Fruit fly (Drosophila melanogaster) whole organism, pupa: ENCODE measurements around the gene Ktch.

Experiments
- CG10348 ChIP-seq: fragments of 200-800 bp; sonication (Bioruptor generic); IDR thresholded peaks from 2 replicates; pipeline ENCODE4 v1.3.6; 2022; ENCODE audit warnings: missing biosample characterization, missing genetic modification characterization
- CG15710 ChIP-seq: fragments of 200-800 bp; sonication (Bioruptor generic); optimal IDR thresholded peaks from 2 replicates; lab custom pipeline; 2018; ENCODE audit warnings: missing biosample characterization, mild to moderate bottlenecking, missing genetic modification characterization, moderate library complexity
- CG32121 ChIP-seq: fragments of 200-800 bp; sonication (Bioruptor generic); IDR thresholded peaks from 2 replicates; pipeline ENCODE4 v1.3.6; 2022; ENCODE audit warnings: missing biosample characterization, missing genetic modification characterization
- Ets98B ChIP-seq: fragments of 200-800 bp; sonication (Bioruptor generic); IDR thresholded peaks from 2 replicates; pipeline ENCODE4 v1.3.6; 2022; ENCODE audit warnings: missing biosample characterization, missing genetic modification characterization

DNA sequence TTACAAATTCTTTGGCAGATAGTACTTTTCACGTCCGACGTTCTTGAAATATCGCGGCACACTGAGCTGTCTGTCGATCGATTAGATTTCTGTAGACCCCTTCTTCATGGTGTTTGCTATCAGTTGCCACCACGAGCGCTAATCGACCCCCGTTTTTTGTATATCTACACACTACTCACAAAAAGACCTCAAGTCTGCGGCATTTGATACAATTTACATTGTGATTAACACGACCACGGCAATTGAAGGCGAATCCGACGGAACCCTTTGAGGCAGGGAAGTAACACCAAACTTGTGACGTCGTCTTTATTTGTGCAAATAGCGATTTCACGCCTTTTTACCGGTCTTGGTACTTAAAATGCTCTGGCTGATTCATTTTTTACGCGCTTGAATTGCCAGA is 21.3 kb downstream of the Ktch start, which contains the start of gene Mayo:
- TF ChIP-seq CG15710 (tag; lab: Kevin White, UChicago) (no peak), CG32121 (GFP tag; lab: Robert Waterston, UW) (no peak), Ets98B (GFP tag; lab: Robert Waterston, UW) (no peak), CG10348 (GFP tag; lab: Robert Waterston, UW) (no peak)
